ENCODE assay signal across 4 fruit fly cellular contexts in genomic region chr2L:14651685-14652536, dm6.
TF ChIP-seq lines count a peak whose summit lies in the region.

No protein-coding gene starts in this region.

- TF ChIP-seq CTCF in whole organism, embryonic (GFP tag; optimal IDR thresholded peaks at IDR 0.05; lab: Kevin White, UChicago) = no peak

TF ChIP-seq in whole organism, embryonic, 481 proteins besides CTCF, POLR2A, EP300 and RAD21 (continues in another document):
- no peak for TF ChIP-seq repo (GFP tag; optimal IDR thresholded peaks at IDR 0.05; lab: Kevin White, UChicago)
- TF ChIP-seq ci (GFP tag; IDR thresholded peaks at IDR 0.05; lab: Robert Waterston, UW) = peak; percentile 56; the same call in 1 of the 3 replicates
- no peak for TF ChIP-seq CG7372 (GFP tag; IDR thresholded peaks at IDR 0.05; lab: Robert Waterston, UW)
- TF ChIP-seq zfh1 (GFP tag; IDR thresholded peaks at IDR 0.05; lab: Robert Waterston, UW) = peak; percentile 50; the same call in 1 of the 3 replicates
- no peak for TF ChIP-seq run (tag; optimal IDR thresholded peaks at IDR 0.05; lab: Kevin White, UChicago)
- TF ChIP-seq CkIIα-i1 (GFP tag; IDR thresholded peaks at IDR 0.05; lab: Robert Waterston, UW) = no peak
- peak; percentile 10 for TF ChIP-seq CG10979 (tag; optimal IDR thresholded peaks at IDR 0.05; lab: Kevin White, UChicago)
- TF ChIP-seq salm (tag; optimal IDR thresholded peaks at IDR 0.05; lab: Kevin White, UChicago) = no peak
- no peak for TF ChIP-seq pnt (GFP tag; optimal IDR thresholded peaks at IDR 0.05; lab: Kevin White, UChicago)
- no peak for TF ChIP-seq ERR (GFP tag; optimal IDR thresholded peaks at IDR 0.05; lab: Kevin White, UChicago)
- peak; percentile 2 for TF ChIP-seq ewg (GFP tag; optimal IDR thresholded peaks at IDR 0.05; lab: Kevin White, UChicago)
- TF ChIP-seq PHDP (tag; optimal IDR thresholded peaks at IDR 0.05; lab: Kevin White, UChicago) = no peak
- TF ChIP-seq otp (GFP tag; IDR thresholded peaks at IDR 0.05; lab: Robert Waterston, UW) = peak; percentile 27; the same call in 1 of the 3 replicates
- peak; percentile 13 for TF ChIP-seq CoRest (tag; optimal IDR thresholded peaks at IDR 0.05; lab: Kevin White, UChicago)
- TF ChIP-seq CG14050 (GFP tag; IDR thresholded peaks at IDR 0.05; lab: Robert Waterston, UW) = no peak
- TF ChIP-seq sens (GFP tag; lab: Kevin White, UChicago) = peak; percentile 13
- no peak for TF ChIP-seq sima (GFP tag; optimal IDR thresholded peaks at IDR 0.05; lab: Kevin White, UChicago)
- TF ChIP-seq CG14441 (GFP tag; IDR thresholded peaks at IDR 0.05; lab: Robert Waterston, UW) = no peak
- 0 out of 2 replicates have a peak, but pooled peaks have one; percentile 20 for TF ChIP-seq sim (GFP tag; IDR thresholded peaks at IDR 0.05; lab: Robert Waterston, UW)
- peak in 1 of 2 experiments; percentile 27 for TF ChIP-seq bsh (GFP tag; optimal IDR thresholded peaks at IDR 0.05; lab: Kevin White, UChicago)
- TF ChIP-seq Dip3 (GFP tag; optimal IDR thresholded peaks at IDR 0.05; lab: Kevin White, UChicago) = no peak
- TF ChIP-seq az2 (GFP tag; optimal IDR thresholded peaks at IDR 0.05; lab: Kevin White, UChicago) = peak; percentile 5
- no peak for TF ChIP-seq Eip74EF (GFP tag; optimal IDR thresholded peaks at IDR 0.05; lab: Kevin White, UChicago)

TF ChIP-seq in whole organism, prepupa, 60 proteins besides CTCF, POLR2A, EP300 and RAD21 (continues in another document):
- TF ChIP-seq Gug (GFP tag; IDR thresholded peaks at IDR 0.05; lab: Robert Waterston, UW) (no peak), Eip93F (GFP tag; optimal IDR thresholded peaks at IDR 0.05; lab: Kevin White, UChicago) (no peak), net (GFP tag; optimal IDR thresholded peaks at IDR 0.05; lab: Kevin White, UChicago) (no peak), Sox14 (GFP tag; optimal IDR thresholded peaks at IDR 0.05; lab: Kevin White, UChicago) (peak; percentile 49), CG6808 (GFP tag; optimal IDR thresholded peaks at IDR 0.05; lab: Kevin White, UChicago) (peak; percentile 17), CG10669 (GFP tag; optimal IDR thresholded peaks at IDR 0.05; lab: Kevin White, UChicago) (peak; percentile 50), CG31627 (GFP tag; optimal IDR thresholded peaks at IDR 0.05; lab: Kevin White, UChicago) (peak; percentile 46), CG6854 (GFP tag; optimal IDR thresholded peaks at IDR 0.05; lab: Kevin White, UChicago) (no peak), Ets96B (tag; optimal IDR thresholded peaks at IDR 0.05; lab: Kevin White, UChicago) (peak; percentile 10), CG16779 (tag; optimal IDR thresholded peaks at IDR 0.05; lab: Kevin White, UChicago) (peak; percentile 8), Eip78C (GFP tag; lab: Kevin White, UChicago) (peak; percentile 76), CG11294 (GFP tag; IDR thresholded peaks at IDR 0.05; lab: Robert Waterston, UW) (no peak), Sox15 (GFP tag; optimal IDR thresholded peaks at IDR 0.05; lab: Kevin White, UChicago) (peak; percentile 18), ss (GFP tag; optimal IDR thresholded peaks at IDR 0.05; lab: Kevin White, UChicago) (no peak), CG32006 (GFP tag; optimal IDR thresholded peaks at IDR 0.05; lab: Kevin White, UChicago) (peak; percentile 50), fd85E (GFP tag; optimal IDR thresholded peaks at IDR 0.05; lab: Kevin White, UChicago) (no peak), CG4318 (GFP tag; optimal IDR thresholded peaks at IDR 0.05; lab: Kevin White, UChicago) (no peak), CG11902 (GFP tag; optimal IDR thresholded peaks at IDR 0.05; lab: Kevin White, UChicago) (peak; percentile 0), CG6792 (GFP tag; optimal IDR thresholded peaks at IDR 0.05; lab: Kevin White, UChicago) (peak; percentile 39), CG8319 (GFP tag; optimal IDR thresholded peaks at IDR 0.05; lab: Kevin White, UChicago) (peak; percentile 12), CG8632 (GFP tag; optimal IDR thresholded peaks at IDR 0.05; lab: Kevin White, UChicago) (peak; percentile 13), Lpt (GFP tag; optimal IDR thresholded peaks at IDR 0.05; lab: Kevin White, UChicago) (no peak), CG6163 (GFP tag; IDR thresholded peaks at IDR 0.05; lab: Robert Waterston, UW) (peak; percentile 59), svp (GFP tag; lab: Kevin White, UChicago) (peak; percentile 89), CG15336 (GFP tag; IDR thresholded peaks at IDR 0.05; lab: Robert Waterston, UW) (no peak)

TF ChIP-seq in whole organism, pupa, 21 proteins besides CTCF, POLR2A, EP300 and RAD21:
- TF ChIP-seq CG14655 (GFP tag; optimal IDR thresholded peaks at IDR 0.05; lab: Kevin White, UChicago) (peak; percentile 54), CG10348 (GFP tag; IDR thresholded peaks at IDR 0.05; lab: Robert Waterston, UW) (no peak; the same call in 1 of the 2 replicates), Ets98B (GFP tag; IDR thresholded peaks at IDR 0.05; lab: Robert Waterston, UW) (no peak), CG12605 (GFP tag; IDR thresholded peaks at IDR 0.05; lab: Robert Waterston, UW) (no peak; the same call in 1 of the 2 replicates), gl (tag; optimal IDR thresholded peaks at IDR 0.05; lab: Kevin White, UChicago) (no peak), fd96Ca (GFP tag; IDR thresholded peaks at IDR 0.05; lab: Robert Waterston, UW) (peak; percentile 61; the same call in 2 of the 3 replicates), CG8159 (tag; optimal IDR thresholded peaks at IDR 0.05; lab: Kevin White, UChicago) (peak; percentile 74), CG9948 (tag; optimal IDR thresholded peaks at IDR 0.05; lab: Kevin White, UChicago) (peak; percentile 45), Pif1A (GFP tag; optimal IDR thresholded peaks at IDR 0.05; lab: Kevin White, UChicago) (peak; percentile 36), CG34367 (tag; optimal IDR thresholded peaks at IDR 0.05; lab: Kevin White, UChicago) (peak; percentile 28), CG4496 (GFP tag; IDR thresholded peaks at IDR 0.05; lab: Robert Waterston, UW) (peak; percentile 56; the same call in 2 of the 3 replicates), CG32121 (GFP tag; IDR thresholded peaks at IDR 0.05; lab: Robert Waterston, UW) (0 out of 2 replicates have a peak, but pooled peaks have one; percentile 10), CG15710 (tag; optimal IDR thresholded peaks at IDR 0.05; lab: Kevin White, UChicago) (peak; percentile 56), CG13204 (GFP tag; optimal IDR thresholded peaks at IDR 0.05; lab: Kevin White, UChicago) (peak; percentile 64), CG8301 (tag; optimal IDR thresholded peaks at IDR 0.05; lab: Kevin White, UChicago) (peak; percentile 32), D1 (tag; optimal IDR thresholded peaks at IDR 0.05; lab: Kevin White, UChicago) (no peak), Snoo (tag; optimal IDR thresholded peaks at IDR 0.05; lab: Kevin White, UChicago) (no peak), rn (GFP tag; IDR thresholded peaks at IDR 0.05; lab: Robert Waterston, UW) (no peak), CG17806 (tag; optimal IDR thresholded peaks at IDR 0.05; lab: Kevin White, UChicago) (peak; percentile 61), Pif1B (GFP tag; optimal IDR thresholded peaks at IDR 0.05; lab: Kevin White, UChicago) (no peak), EcR (GFP tag; optimal IDR thresholded peaks at IDR 0.05; lab: Kevin White, UChicago) (peak; percentile 60)

TF ChIP-seq in whole organism, wandering third instar larva, 38 proteins besides CTCF, POLR2A, EP300 and RAD21:
- TF ChIP-seq foxo (GFP tag; optimal IDR thresholded peaks at IDR 0.05; lab: Kevin White, UChicago) = peak in 1 of 2 experiments; percentile 37
- TF ChIP-seq fru (GFP tag; optimal IDR thresholded peaks at IDR 0.05; lab: Kevin White, UChicago) = peak; percentile 44
- TF ChIP-seq HLH106 (tag; optimal IDR thresholded peaks at IDR 0.05; lab: Kevin White, UChicago) = peak; percentile 54
- peak; percentile 16 for TF ChIP-seq Hnf4 (GFP tag; optimal IDR thresholded peaks at IDR 0.05; lab: Kevin White, UChicago)
- TF ChIP-seq rgr (GFP tag; optimal IDR thresholded peaks at IDR 0.05; lab: Kevin White, UChicago) = peak; percentile 27
- TF ChIP-seq N (GFP tag; optimal IDR thresholded peaks at IDR 0.05; lab: Kevin White, UChicago) = no peak
- TF ChIP-seq ey (GFP tag; optimal IDR thresholded peaks at IDR 0.05; lab: Kevin White, UChicago) = peak; percentile 59
- peak; percentile 18 for TF ChIP-seq Sp1 (GFP tag; optimal IDR thresholded peaks at IDR 0.05; lab: Kevin White, UChicago)
- TF ChIP-seq dl (GFP tag; optimal IDR thresholded peaks at IDR 0.05; lab: Kevin White, UChicago; ENCODE audit: insufficient read depth in 1 of 2, partially characterized antibody in 2 of 2) = no peak

Comparison
In these comparisons a context has a peak if more than half of its experiments do, and no peak if none do; other contexts are left out.
1. Of the 7 proteins assayed by ChIP-seq in both whole organism, embryonic and whole organism, prepupa: peak only in whole organism, embryonic: Blimp-1; only in whole organism, prepupa: CG16779 and Hr39; in both: Sox102F; in neither: 3.